Worm (Caenorhabditis elegans) whole organism, early embryonic: ENCODE measurements around the gene actl-1.

Experiments used
- F13C5.2 ChIP-seq: sonication (generic microtip); optimal IDR thresholded peaks from 2 replicates; lab custom pipeline; 2017; ENCODE audit warnings: mild to moderate bottlenecking, missing genetic modification characterization, inconsistent platforms, missing compliant biosample characterization
- ama-1 ChIP-seq: fragments of 150-350 bp; optimal IDR thresholded peaks from 2 replicates; lab custom pipeline; 2014
- ceh-13 ChIP-seq: fragments of 200-800 bp; sonication (Bioruptor generic); optimal IDR thresholded peaks from 2 replicates; lab custom pipeline; 2018; ENCODE audit warnings: mild to moderate bottlenecking, missing genetic modification characterization, missing compliant biosample characterization
- ceh-36 ChIP-seq: sonication (generic microtip); optimal IDR thresholded peaks from 2 replicates; lab custom pipeline; 2016; ENCODE audit warnings: missing genetic modification characterization, inconsistent platforms, missing compliant biosample characterization
- ets-7 ChIP-seq: sonication (generic microtip); optimal IDR thresholded peaks from 2 replicates; lab custom pipeline; 2016; ENCODE audit warnings: missing genotype, missing genetic modification characterization, missing compliant biosample characterization
- hmbx-1 ChIP-seq: sonication (generic microtip); optimal IDR thresholded peaks from 2 replicates; lab custom pipeline; 2016; ENCODE audit warnings: mild to moderate bottlenecking, missing genetic modification characterization, missing compliant biosample characterization
- hmg-4 ChIP-seq: fragments of 200-800 bp; sonication (Bioruptor generic); optimal IDR thresholded peaks from 2 replicates; lab custom pipeline; 2018; ENCODE audit warnings: mild to moderate bottlenecking, missing genetic modification characterization, missing compliant biosample characterization
- hnd-1 ChIP-seq: sonication (generic microtip); optimal IDR thresholded peaks from 2 replicates; lab custom pipeline; 2016; ENCODE audit warnings: missing genetic modification characterization, missing compliant biosample characterization
- scrt-1 ChIP-seq: fragments of 200-800 bp; sonication (Bioruptor generic); IDR thresholded peaks from 2 replicates; pipeline ENCODE4 v1.3.6; 2022; ENCODE audit warnings: missing genetic modification characterization, missing compliant biosample characterization
- sea-1 ChIP-seq: fragments of 200-800 bp; sonication (Bioruptor generic); conservative IDR thresholded peaks from 2 replicates; pipeline ENCODE4 v1.3.6; 2022; ENCODE audit warnings: missing genetic modification characterization, missing compliant biosample characterization
- tbx-11 ChIP-seq: fragments of 200-800 bp; sonication (Bioruptor generic); IDR thresholded peaks from 2 replicates; pipeline ENCODE4 v1.3.6; 2022; ENCODE audit warnings: missing genetic modification characterization, missing compliant biosample characterization
- tbx-37 ChIP-seq: fragments of 200-800 bp; sonication (Bioruptor generic); conservative IDR thresholded peaks from 2 replicates; pipeline ENCODE4 v1.3.6; 2022; ENCODE audit warnings: missing genetic modification reagents, missing genetic modification characterization, missing compliant biosample characterization
- tra-4 ChIP-seq: sonication (generic microtip); optimal IDR thresholded peaks from 2 replicates; lab custom pipeline; 2017; ENCODE audit warnings: missing genetic modification characterization, missing compliant biosample characterization

Gene actl-1

DNA sequence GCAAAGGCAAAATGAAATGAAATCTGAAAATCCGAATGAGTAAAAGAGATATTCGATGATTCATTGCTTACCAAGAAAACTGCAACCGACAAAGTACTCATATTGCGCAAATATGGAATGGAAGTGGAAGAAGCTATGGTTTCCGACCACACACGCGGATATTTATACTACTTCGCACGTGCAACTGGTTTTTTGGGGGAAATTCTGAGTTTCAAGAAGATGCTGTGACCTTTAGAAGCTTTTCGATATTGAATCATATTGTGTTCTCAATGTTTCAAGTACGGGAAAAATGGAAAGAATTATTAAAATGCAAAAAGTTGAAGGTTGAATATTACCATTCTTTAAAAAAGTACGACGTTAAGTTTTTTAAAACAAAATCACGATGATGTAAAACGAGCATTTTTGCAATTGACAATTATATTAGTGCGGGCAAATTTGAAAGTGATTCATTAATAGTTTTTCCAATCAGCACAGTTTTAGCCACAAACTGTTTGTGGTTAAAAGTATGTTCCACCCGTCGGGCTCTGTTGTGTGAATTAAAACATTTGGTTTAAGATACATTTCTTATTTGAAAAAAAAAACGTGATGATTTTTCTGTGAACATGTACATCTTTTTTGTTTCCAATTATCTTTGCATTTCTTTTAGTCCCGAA lies 48.7 kb downstream of the actl-1 start, which contains the start of the genes grl-6 and K10C2.6:
Gene grl-6, minus strand, starts transcription at position 101 of the 653 bp plus-strand sequence.
Gene K10C2.6, plus strand, starts transcription at position 603 of the 653 bp plus-strand sequence.
- TF ChIP-seq ceh-36 (tag; lab: Kevin White, UChicago) (no peak), scrt-1 (GFP tag; lab: Robert Waterston, UW) (no peak), hnd-1 (tag; lab: Kevin White, UChicago) (no peak), tbx-11 (GFP tag; lab: Robert Waterston, UW) (no peak), ceh-13 (no peak), ets-7 (tag; lab: Kevin White, UChicago) (no peak), tbx-37 (no peak)

DNA sequence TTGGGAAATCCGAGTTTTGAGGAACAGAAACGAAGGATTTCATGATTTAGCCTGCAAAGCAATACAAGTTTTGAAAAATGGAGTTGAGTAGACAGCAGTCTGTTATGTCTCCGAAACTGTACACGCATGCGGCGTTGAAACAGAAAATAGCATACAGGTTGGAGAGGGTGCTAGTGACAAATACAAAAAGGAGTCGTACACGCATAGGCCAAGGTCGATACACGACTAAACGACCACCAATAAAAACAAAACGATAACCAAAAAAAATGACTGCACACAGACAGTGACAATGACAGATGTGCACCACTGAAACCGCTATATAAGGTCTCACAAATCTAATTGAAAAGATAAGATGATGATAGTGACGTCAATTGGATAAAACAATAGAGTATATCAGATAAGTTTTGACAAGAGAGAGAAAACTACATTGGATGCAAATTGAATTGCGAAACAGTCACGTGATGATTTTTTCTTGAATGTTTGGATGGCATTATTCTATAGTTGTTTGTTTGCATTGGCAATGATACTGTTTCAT lies 50.7 kb downstream of the actl-1 start, which contains the start of gene fah-1:
Gene fah-1, minus strand, starts transcription at position 51 of the 535 bp plus-strand sequence.
- TF ChIP-seq ceh-36 (tag; lab: Kevin White, UChicago), result no peak
- TF ChIP-seq hmbx-1 (tag; lab: Kevin White, UChicago), result no peak
- no peak for TF ChIP-seq sea-1 (GFP tag; lab: Robert Waterston, UW)
- no peak for TF ChIP-seq ama-1 (lab: Kevin White, UChicago)
- no peak for TF ChIP-seq F13C5.2 (tag; lab: Kevin White, UChicago)
- TF ChIP-seq hmg-4 (GFP tag; lab: Kevin White, UChicago), result no peak
- TF ChIP-seq hnd-1 (tag; lab: Kevin White, UChicago), result no peak
- no peak for TF ChIP-seq tra-4 (tag; lab: Kevin White, UChicago)
- no peak for TF ChIP-seq tbx-11 (GFP tag; lab: Robert Waterston, UW)
- no peak for TF ChIP-seq scrt-1 (GFP tag; lab: Robert Waterston, UW)
- TF ChIP-seq ceh-13, result no peak
